Fruit fly (Drosophila melanogaster) whole organism, embryonic: ENCODE data around the gene GC2.

Source experiments
- Adf1 ChIP-seq: fragments of 200-800 bp; sonication (Bioruptor generic); IDR thresholded peaks from 2 replicates; pipeline ENCODE4 v1.3.6; 2022; ENCODE audit warnings: missing biosample characterization, missing genetic modification characterization
- B-H1 ChIP-seq: fragments of 200-800 bp; sonication (Bioruptor generic); IDR thresholded peaks from 3 replicates; pipeline ENCODE4 v1.3.6; 2022; ENCODE audit warnings: missing biosample characterization, missing genetic modification characterization
- CG10147 ChIP-seq: fragments of 200-800 bp; sonication (Bioruptor generic); optimal IDR thresholded peaks from 2 replicates; lab custom pipeline; 2019; ENCODE audit warnings: missing biosample characterization, mild to moderate bottlenecking, missing genetic modification characterization, moderate library complexity
- CG10462 ChIP-seq: fragments of 200-800 bp; sonication (Bioruptor generic); optimal IDR thresholded peaks from 2 replicates; lab custom pipeline; 2016; ENCODE audit warnings: missing biosample characterization, missing genetic modification characterization
- CG10565 ChIP-seq: fragments of 200-800 bp; sonication (Bioruptor generic); optimal IDR thresholded peaks from 3 replicates; lab custom pipeline; 2016; ENCODE audit warnings: missing biosample characterization, mild to moderate bottlenecking, missing genetic modification characterization
- CG12744 ChIP-seq: fragments of 200-800 bp; sonication (Bioruptor generic); optimal IDR thresholded peaks from 2 replicates; lab custom pipeline; 2016; ENCODE audit warnings: missing biosample characterization, missing genetic modification characterization
- CG1602 ChIP-seq: fragments of 200-800 bp; sonication (Bioruptor generic); optimal IDR thresholded peaks from 3 replicates; lab custom pipeline; 2016; ENCODE audit warnings: missing biosample characterization, missing genetic modification characterization
- CG16815 ChIP-seq: fragments of 200-800 bp; sonication (Bioruptor generic); optimal IDR thresholded peaks from 3 replicates; lab custom pipeline; 2017; ENCODE audit warnings: missing biosample characterization, mild to moderate bottlenecking, missing genetic modification characterization
- CG17385 ChIP-seq: fragments of 200-800 bp; sonication (Bioruptor generic); optimal IDR thresholded peaks from 3 replicates; lab custom pipeline; 2018; ENCODE audit warnings: missing biosample characterization, mild to moderate bottlenecking, missing genetic modification characterization
- CG18764 ChIP-seq: fragments of 200-800 bp; sonication (Bioruptor generic); optimal IDR thresholded peaks from 3 replicates; lab custom pipeline; 2016; ENCODE audit warnings: missing biosample characterization, missing genetic modification characterization
- CG2678 ChIP-seq: fragments of 200-800 bp; sonication (Bioruptor generic); optimal IDR thresholded peaks from 3 replicates; lab custom pipeline; 2019; ENCODE audit warnings: missing biosample characterization, mild to moderate bottlenecking, missing genetic modification characterization, moderate library complexity
- CG34224 ChIP-seq: fragments of 200-800 bp; sonication (Bioruptor generic); IDR thresholded peaks from 3 replicates; pipeline ENCODE4 v1.3.6; 2022; ENCODE audit warnings: missing biosample characterization, missing genetic modification characterization; ENCODE audit not compliant: partially characterized antibody
- CG4404 ChIP-seq: fragments of 200-800 bp; sonication (Bioruptor generic); IDR thresholded peaks from 2 replicates; pipeline ENCODE4 v1.3.6; 2022; ENCODE audit warnings: missing biosample characterization, missing genetic modification characterization
- CG8281 ChIP-seq: fragments of 200-800 bp; sonication (Bioruptor generic); optimal IDR thresholded peaks from 2 replicates; lab custom pipeline; 2018; ENCODE audit warnings: missing biosample characterization, mild to moderate bottlenecking, missing genetic modification characterization, moderate library complexity
- CG9609 ChIP-seq: fragments of 200-800 bp; sonication (Bioruptor generic); optimal IDR thresholded peaks from 3 replicates; lab custom pipeline; 2016; ENCODE audit warnings: missing biosample characterization, missing genetic modification characterization
- CTCF ChIP-seq: fragments of 200-800 bp; sonication (Bioruptor generic); optimal IDR thresholded peaks from 2 replicates; lab custom pipeline; 2017; ENCODE audit warnings: missing biosample characterization, mild to moderate bottlenecking, missing genetic modification characterization, moderate library complexity
- CrebB ChIP-seq: fragments of 200-800 bp; sonication (Bioruptor generic); optimal IDR thresholded peaks from 3 replicates; lab custom pipeline; 2018; ENCODE audit warnings: missing biosample characterization, mild to moderate bottlenecking, missing genetic modification characterization
- E2f2 ChIP-seq: fragments of 200-800 bp; sonication (Bioruptor generic); IDR thresholded peaks from 2 replicates; pipeline ENCODE4 v1.3.6; 2022; ENCODE audit warnings: missing biosample characterization, missing genetic modification characterization
- Ets65A ChIP-seq: fragments of 200-800 bp; sonication (Bioruptor generic); peaks from one replicate; lab custom pipeline; 2016; ENCODE audit warnings: missing biosample characterization, missing genetic modification characterization
- Ets97D ChIP-seq: fragments of 200-800 bp; sonication (Bioruptor generic); optimal IDR thresholded peaks from 3 replicates; lab custom pipeline; 2016; ENCODE audit warnings: missing biosample characterization, missing genetic modification characterization
- Fer2 ChIP-seq: fragments of 200-800 bp; sonication (Bioruptor generic); optimal IDR thresholded peaks from 2 replicates; lab custom pipeline; 2018; ENCODE audit warnings: missing biosample characterization, mild to moderate bottlenecking, missing genetic modification characterization, moderate library complexity
- Hr39 ChIP-seq: fragments of >200 bp; optimal IDR thresholded peaks from 2 replicates; lab custom pipeline; 2017
- Meics ChIP-seq: fragments of 200-800 bp; sonication (Bioruptor generic); optimal IDR thresholded peaks from 2 replicates; lab custom pipeline; 2017; ENCODE audit warnings: missing biosample characterization, mild to moderate bottlenecking, missing genetic modification characterization
- Neu2 ChIP-seq: fragments of 200-800 bp; sonication (Bioruptor generic); optimal IDR thresholded peaks from 3 replicates; lab custom pipeline; 2016; ENCODE audit warnings: missing biosample characterization, missing genetic modification characterization, borderline replicate concordance
- NfI ChIP-seq: fragments of 200-800 bp; sonication (Bioruptor generic); optimal IDR thresholded peaks from 3 replicates; lab custom pipeline; 2018; ENCODE audit warnings: missing biosample characterization, mild to moderate bottlenecking, missing genetic modification characterization, moderate library complexity
- PHDP ChIP-seq: fragments of 200-800 bp; sonication (Bioruptor generic); optimal IDR thresholded peaks from 3 replicates; lab custom pipeline; 2018; ENCODE audit warnings: missing biosample characterization, mild to moderate bottlenecking, missing genetic modification characterization, moderate library complexity
- Pdp1 ChIP-seq, 2 experiments: fragments of 200-800 bp; sonication (Bioruptor generic); optimal IDR thresholded peaks; 3 replicates each; lab custom pipeline; 2016; ENCODE audit warnings: missing biosample characterization in 2 of 2, missing genetic modification characterization in 2 of 2, mild to moderate bottlenecking in 1 of 2, moderate library complexity in 1 of 2
- TFAM ChIP-seq: fragments of 200-800 bp; sonication (Bioruptor generic); optimal IDR thresholded peaks from 2 replicates; lab custom pipeline; 2017; ENCODE audit warnings: missing biosample characterization, missing genetic modification characterization, inconsistent platforms
- Trl ChIP-seq, 3 experiments: fragments of >200 bp in 2 of 3; fragments of 200-800 bp in 1 of 3; sonication (Bioruptor generic) in 1 of 3; optimal IDR thresholded peaks; 2 replicates in 1 of 3; 3 replicates in 2 of 3; lab custom pipeline; 2016 to 2017; ENCODE audit warnings: missing biosample characterization in 1 of 3, missing genetic modification characterization in 1 of 3
- YL-1 ChIP-seq: fragments of 200-800 bp; sonication (Bioruptor generic); optimal IDR thresholded peaks from 3 replicates; lab custom pipeline; 2017; ENCODE audit warnings: missing biosample characterization, mild to moderate bottlenecking, missing genetic modification characterization
- bab2 ChIP-seq: fragments of 200-800 bp; sonication (Bioruptor generic); optimal IDR thresholded peaks from 2 replicates; lab custom pipeline; 2016; ENCODE audit warnings: missing biosample characterization, missing genetic modification characterization
- cato ChIP-seq: fragments of 200-800 bp; sonication (Bioruptor generic); optimal IDR thresholded peaks from 2 replicates; lab custom pipeline; 2016; ENCODE audit warnings: missing biosample characterization, missing genetic modification characterization, borderline replicate concordance
- chif ChIP-seq, 2 experiments: fragments of 200-800 bp; sonication (Bioruptor generic); optimal IDR thresholded peaks; 3 replicates each; lab custom pipeline; 2016; ENCODE audit warnings: missing biosample characterization in 2 of 2, missing genetic modification characterization in 2 of 2
- crol ChIP-seq: fragments of 200-800 bp; sonication (Bioruptor generic); IDR thresholded peaks from 2 replicates; pipeline ENCODE4 v1.3.6; 2022; ENCODE audit warnings: missing biosample characterization, missing genetic modification characterization
- dmrt11E ChIP-seq: fragments of 200-800 bp; sonication (Bioruptor generic); optimal IDR thresholded peaks from 3 replicates; lab custom pipeline; 2018; ENCODE audit warnings: missing biosample characterization, mild to moderate bottlenecking, missing genetic modification characterization, moderate library complexity
- dpn ChIP-seq, 2 experiments: fragments of 200-800 bp; sonication (Bioruptor generic); optimal IDR thresholded peaks; 3 replicates each; lab custom pipeline; 2016; ENCODE audit warnings: missing biosample characterization in 2 of 2, missing genetic modification characterization in 2 of 2
- emc ChIP-seq: fragments of 200-800 bp; sonication (Bioruptor generic); optimal IDR thresholded peaks from 2 replicates; lab custom pipeline; 2016; ENCODE audit warnings: missing biosample characterization, missing genetic modification characterization
- fd102C ChIP-seq: fragments of 200-800 bp; sonication (Bioruptor generic); optimal IDR thresholded peaks from 2 replicates; lab custom pipeline; 2018; ENCODE audit warnings: missing biosample characterization, mild to moderate bottlenecking, missing genetic modification characterization, moderate library complexity
- fru ChIP-seq: fragments of >200 bp; optimal IDR thresholded peaks from 2 replicates; lab custom pipeline; 2017
- fu2 ChIP-seq: fragments of 200-800 bp; sonication (Bioruptor generic); optimal IDR thresholded peaks from 2 replicates; lab custom pipeline; 2016; ENCODE audit warnings: missing biosample characterization, missing genetic modification characterization
- hb ChIP-seq: fragments of 200-800 bp; sonication (Bioruptor generic); IDR thresholded peaks from 3 replicates; pipeline ENCODE4 v1.3.6; 2022; ENCODE audit warnings: missing biosample characterization, missing genetic modification characterization; ENCODE audit not compliant: partially characterized antibody
- hbn ChIP-seq: fragments of 200-800 bp; sonication (Bioruptor generic); IDR thresholded peaks from 2 replicates; pipeline ENCODE4 v1.3.6; 2022; ENCODE audit warnings: missing biosample characterization, missing genetic modification characterization; ENCODE audit not compliant: partially characterized antibody
- her ChIP-seq: fragments of 200-800 bp; sonication (Bioruptor generic); optimal IDR thresholded peaks from 2 replicates; lab custom pipeline; 2016; ENCODE audit warnings: missing biosample characterization, missing genetic modification characterization
- klu ChIP-seq: fragments of 200-800 bp; sonication (Bioruptor generic); IDR thresholded peaks from 2 replicates; pipeline ENCODE4 v1.3.6; 2022; ENCODE audit warnings: missing biosample characterization, missing genetic modification characterization
- mirr ChIP-seq: fragments of 200-800 bp; sonication (Bioruptor generic); optimal IDR thresholded peaks from 3 replicates; lab custom pipeline; 2018; ENCODE audit warnings: missing biosample characterization, mild to moderate bottlenecking, missing genetic modification characterization
- pum ChIP-seq: fragments of 200-800 bp; sonication (Bioruptor generic); optimal IDR thresholded peaks from 2 replicates; lab custom pipeline; 2016; ENCODE audit warnings: missing biosample characterization, missing genetic modification characterization
- run ChIP-seq: fragments of 200-800 bp; sonication (Bioruptor generic); optimal IDR thresholded peaks from 3 replicates; lab custom pipeline; 2018; ENCODE audit warnings: missing biosample characterization, mild to moderate bottlenecking, missing genetic modification characterization
- slou ChIP-seq: fragments of 200-800 bp; sonication (Bioruptor generic); optimal IDR thresholded peaks from 3 replicates; lab custom pipeline; 2016; ENCODE audit warnings: missing biosample characterization, missing genetic modification characterization
- stc ChIP-seq: fragments of 200-800 bp; sonication (Bioruptor generic); IDR thresholded peaks from 2 replicates; pipeline ENCODE4 v1.3.6; 2022; ENCODE audit warnings: missing biosample characterization, missing genetic modification characterization
- unpg ChIP-seq: fragments of 200-800 bp; sonication (Bioruptor generic); optimal IDR thresholded peaks from 3 replicates; lab custom pipeline; 2018; ENCODE audit warnings: missing biosample characterization, mild to moderate bottlenecking, missing genetic modification characterization, moderate library complexity
- zen2 ChIP-seq: fragments of 200-800 bp; sonication (Bioruptor generic); IDR thresholded peaks from 3 replicates; pipeline ENCODE4 v1.3.6; 2022; ENCODE audit warnings: missing biosample characterization, missing genetic modification characterization; ENCODE audit not compliant: partially characterized antibody

GC2 gene

dm6 chr3R:11947079-11947869 lies 24.2 kb upstream of the GC2 start (continued):
- no peak for TF ChIP-seq NfI (GFP tag; lab: Kevin White, UChicago)
- no peak for TF ChIP-seq Pdp1 (GFP tag; optimal IDR thresholded peaks at IDR 0.05; lab: Kevin White, UChicago)
- TF ChIP-seq CG8281 (tag; lab: Kevin White, UChicago): no peak
- no peak for TF ChIP-seq Ets97D
- TF ChIP-seq run (tag; lab: Kevin White, UChicago): no peak
- TF ChIP-seq Ets65A (GFP tag; lab: Kevin White, UChicago): peak; percentile 62
- TF ChIP-seq mirr (GFP tag; lab: Kevin White, UChicago): no peak
- peak; percentile 7; the same call in 1 of the 2 replicates for TF ChIP-seq E2f2 (GFP tag; lab: Robert Waterston, UW)
- TF ChIP-seq unpg (GFP tag; lab: Kevin White, UChicago): peak; percentile 27
- no peak for TF ChIP-seq cato (GFP tag; lab: Kevin White, UChicago)
- TF ChIP-seq B-H1 (GFP tag; lab: Robert Waterston, UW): no peak
- TF ChIP-seq CG1602 (GFP tag; lab: Kevin White, UChicago): no peak
- no peak for TF ChIP-seq hbn (GFP tag; lab: Robert Waterston, UW)
- TF ChIP-seq fd102C (GFP tag; lab: Kevin White, UChicago): no peak
- TF ChIP-seq CG17385 (GFP tag; lab: Kevin White, UChicago): no peak
- no peak for TF ChIP-seq CG10565 (GFP tag; lab: Kevin White, UChicago)
- TF ChIP-seq hb (GFP tag; lab: Robert Waterston, UW): no peak
- TF ChIP-seq CTCF (GFP tag; lab: Kevin White, UChicago): no peak
- TF ChIP-seq crol (GFP tag; lab: Robert Waterston, UW): peak; percentile 43
- no peak for TF ChIP-seq CG12744 (GFP tag; lab: Kevin White, UChicago)
- TF ChIP-seq PHDP (tag; lab: Kevin White, UChicago): peak; percentile 2
- no peak for TF ChIP-seq CG10147 (GFP tag; lab: Kevin White, UChicago)
- TF ChIP-seq zen2 (GFP tag; lab: Robert Waterston, UW): no peak
- no peak for TF ChIP-seq CG10462 (GFP tag; lab: Kevin White, UChicago)
- TF ChIP-seq emc (GFP tag; lab: Kevin White, UChicago): no peak
- no peak for TF ChIP-seq bab2 (GFP tag; lab: Kevin White, UChicago)
- no peak for TF ChIP-seq CG34224
- no peak for TF ChIP-seq stc (GFP tag; lab: Robert Waterston, UW)
- TF ChIP-seq fru (lab: Kevin White, UChicago): no peak
- no peak for TF ChIP-seq CG16815 (GFP tag; lab: Kevin White, UChicago)
- TF ChIP-seq dpn (GFP tag; optimal IDR thresholded peaks at IDR 0.05; lab: Kevin White, UChicago): peak in 1 of 2 experiments; percentile 29
- TF ChIP-seq slou (GFP tag; lab: Kevin White, UChicago): no peak
- TF ChIP-seq dmrt11E (tag; lab: Kevin White, UChicago): no peak
- TF ChIP-seq Fer2 (tag; lab: Kevin White, UChicago): no peak
- TF ChIP-seq Meics (GFP tag; lab: Kevin White, UChicago): no peak
- TF ChIP-seq pum (GFP tag; lab: Kevin White, UChicago): no peak
- TF ChIP-seq chif (GFP tag; optimal IDR thresholded peaks at IDR 0.05; lab: Kevin White, UChicago): no peak
- TF ChIP-seq CG4404: no peak
- TF ChIP-seq her: no peak
- peak; percentile 32 for TF ChIP-seq CG2678 (tag; lab: Kevin White, UChicago)
- TF ChIP-seq Neu2 (GFP tag; lab: Kevin White, UChicago): no peak
- no peak for TF ChIP-seq TFAM
- no peak for TF ChIP-seq klu (GFP tag; lab: Robert Waterston, UW)
- no peak for TF ChIP-seq CG9609 (GFP tag; lab: Kevin White, UChicago)
- no peak for TF ChIP-seq YL-1
- TF ChIP-seq Hr39: no peak
- no peak for TF ChIP-seq fu2
- no peak for TF ChIP-seq Trl (optimal IDR thresholded peaks at IDR 0.05; lab: Kevin White, UChicago)
- no peak for TF ChIP-seq Trl (GFP tag; optimal IDR thresholded peaks at IDR 0.05; lab: Kevin White, UChicago)
- TF ChIP-seq CG18764: no peak
- TF ChIP-seq Adf1: no peak
- TF ChIP-seq CrebB (tag; lab: Kevin White, UChicago): no peak
